Worm (Caenorhabditis elegans): ENCODE measurements around the gene irg-2.

The irg-2 gene

ce11 chrV:4018591-4018990, 23.4 kb upstream of the irg-2 start:
- no peak for TF ChIP-seq dmd-4 (tag; optimal IDR thresholded peaks at IDR 0.05)
- no peak for TF ChIP-seq nhr-23 (tag; optimal IDR thresholded peaks at IDR 0.05)
- TF ChIP-seq alr-1 (tag; optimal IDR thresholded peaks at IDR 0.05), result no peak
- no peak for TF ChIP-seq sem-4 (tag; optimal IDR thresholded peaks at IDR 0.05)
- no peak for TF ChIP-seq elt-1 (tag; optimal IDR thresholded peaks at IDR 0.05)

DNA sequence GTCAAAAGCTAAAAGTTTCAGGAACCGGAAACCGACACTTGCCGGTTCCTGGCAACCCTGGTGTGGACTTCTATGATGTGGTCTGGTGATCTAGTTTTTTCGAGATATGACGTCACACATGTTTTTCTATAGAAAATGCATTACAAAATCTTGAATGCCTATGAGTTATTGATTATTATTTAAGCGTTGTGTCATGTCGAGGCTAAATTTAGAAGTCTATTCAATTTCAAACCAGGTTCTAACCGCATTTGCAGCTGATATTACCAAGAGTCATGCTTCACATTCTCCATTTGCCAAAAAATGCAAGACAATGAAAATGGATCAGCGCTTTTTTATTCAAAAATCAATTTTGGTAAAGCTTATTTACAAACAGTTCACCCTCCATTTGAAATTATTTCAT, 22.8 kb upstream of the irg-2 start, which contains the start of gene K09D9.3:
Gene K09D9.3, plus strand, starts transcription at position 301 of the 400 bp plus-strand sequence.
- no peak for TF ChIP-seq nhr-6 (tag; optimal IDR thresholded peaks at IDR 0.05)
- no peak for TF ChIP-seq Y55F3AM.14 (GFP tag; optimal IDR thresholded peaks at IDR 0.05)
- TF ChIP-seq ceh-82 (tag; optimal IDR thresholded peaks at IDR 0.05), result no peak
- no peak for TF ChIP-seq ztf-4 (tag; optimal IDR thresholded peaks at IDR 0.05)
- TF ChIP-seq ztf-11 (tag; optimal IDR thresholded peaks at IDR 0.05), result no peak

ce11 chrV:4021776-4022175, 20.2 kb upstream of the irg-2 start, which contains the start of gene K09D9.14:
TSS of gene K09D9.14 (minus strand) at chrV:4021876.
- TF ChIP-seq aly-2 (tag; optimal IDR thresholded peaks at IDR 0.05) (no peak), ceh-82 (tag; optimal IDR thresholded peaks at IDR 0.05) (no peak), skn-1 (tag; optimal IDR thresholded peaks at IDR 0.05) (no peak), ceh-16 (tag; optimal IDR thresholded peaks at IDR 0.05) (no peak), nhr-129 (tag; optimal IDR thresholded peaks at IDR 0.05) (no peak), mdl-1 (tag; optimal IDR thresholded peaks at IDR 0.05) (no peak), R02D3.7 (tag; optimal IDR thresholded peaks at IDR 0.05) (no peak), unc-62 (GFP tag; optimal IDR thresholded peaks at IDR 0.05) (no peak), elt-3 (tag; optimal IDR thresholded peaks at IDR 0.05) (no peak), ztf-1 (GFP tag; conservative IDR thresholded peaks at IDR 0.05) (no peak), lin-11 (tag; optimal IDR thresholded peaks at IDR 0.05) (no peak)

- TF ChIP-seq sem-4 (tag; optimal IDR thresholded peaks at IDR 0.05) (no peak), sma-9 (GFP tag; optimal IDR thresholded peaks at IDR 0.05) (no peak), sma-9 (tag; optimal IDR thresholded peaks at IDR 0.05) (no peak), ceh-82 (tag; optimal IDR thresholded peaks at IDR 0.05) (no peak), nhr-77 (tag; optimal IDR thresholded peaks at IDR 0.05) (no peak), nhr-129 (tag; optimal IDR thresholded peaks at IDR 0.05) (no peak), nhr-12 (tag; optimal IDR thresholded peaks at IDR 0.05) (no peak), R02D3.7 (tag; optimal IDR thresholded peaks at IDR 0.05) (no peak), unc-62 (GFP tag; optimal IDR thresholded peaks at IDR 0.05) (no peak), elt-1 (tag; optimal IDR thresholded peaks at IDR 0.05) (no peak), mab-5 (tag; optimal IDR thresholded peaks at IDR 0.05) (no peak), ama-1 (optimal IDR thresholded peaks at IDR 0.05) (no peak), unc-39 (tag; optimal IDR thresholded peaks at IDR 0.05) (no peak), ztf-1 (GFP tag; conservative IDR thresholded peaks at IDR 0.05) (no peak), aly-2 (tag; optimal IDR thresholded peaks at IDR 0.05) (no peak)
Observed at ce11 chrV:4022309-4022708, 19.7 kb upstream of the irg-2 start, which contains the start of gene cyp-35A3. TSS of gene cyp-35A3 (plus strand) at chrV:4022609.

DNA sequence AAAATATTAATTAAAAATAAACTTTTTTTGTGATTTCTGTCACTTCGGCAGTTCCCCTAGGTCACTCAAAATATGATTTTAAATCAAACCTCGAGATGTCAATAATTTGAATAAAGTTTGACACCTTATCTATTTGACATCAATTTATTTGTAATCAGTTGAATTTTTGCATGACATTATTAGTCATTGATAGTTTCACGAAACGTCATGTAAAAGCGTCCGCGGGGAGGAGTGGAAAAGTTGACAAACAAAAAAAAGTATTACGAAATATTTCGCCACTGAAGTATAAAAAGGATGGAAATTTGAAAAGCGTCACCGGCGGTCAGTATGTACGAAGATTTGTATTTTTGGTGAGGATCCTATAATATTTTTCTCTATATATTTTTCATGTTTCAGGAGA, 17.2 kb upstream of the irg-2 start, which contains the start of gene K09D9.1:
Gene K09D9.1, plus strand, starts transcription at position 271 of the 400 bp plus-strand sequence.
- TF ChIP-seq nhr-129 (tag; optimal IDR thresholded peaks at IDR 0.05), result peak; percentile 86
- TF ChIP-seq ceh-16 (tag; optimal IDR thresholded peaks at IDR 0.05), result no peak
- TF ChIP-seq zag-1 (tag; optimal IDR thresholded peaks at IDR 0.05), result no peak
- TF ChIP-seq skn-1 (tag; optimal IDR thresholded peaks at IDR 0.05), result peak; percentile 67
- no peak for TF ChIP-seq lin-13 (GFP tag; optimal IDR thresholded peaks at IDR 0.05)
- peak; percentile 59 for TF ChIP-seq sma-9 (GFP tag; optimal IDR thresholded peaks at IDR 0.05)
- TF ChIP-seq sma-9 (tag; optimal IDR thresholded peaks at IDR 0.05), result no peak
- no peak for TF ChIP-seq nhr-21 (tag; optimal IDR thresholded peaks at IDR 0.05)
- TF ChIP-seq Y55F3AM.14 (GFP tag; optimal IDR thresholded peaks at IDR 0.05), result no peak
- peak; percentile 46 for TF ChIP-seq gmeb-1 (tag; optimal IDR thresholded peaks at IDR 0.05)
- no peak for TF ChIP-seq nhr-25 (tag; optimal IDR thresholded peaks at IDR 0.05)
- TF ChIP-seq crh-2 (tag; optimal IDR thresholded peaks at IDR 0.05), result peak; percentile 34
- TF ChIP-seq fos-1 (tag; optimal IDR thresholded peaks at IDR 0.05), result peak; percentile 97
- TF ChIP-seq nhr-237 (tag; optimal IDR thresholded peaks at IDR 0.05), result no peak

All from whole organism, L2 larva.